Worm (Caenorhabditis elegans): Measurements from ENCODE around the gene ric-4.

Gene ric-4

ce11 chrV:10276038-10276437 lies 5.9 kb upstream of the ric-4 start:
- no peak for TF ChIP-seq unc-62 (GFP tag; optimal IDR thresholded peaks at IDR 0.05)

- no peak for TF ChIP-seq unc-62 (GFP tag; optimal IDR thresholded peaks at IDR 0.05)
These were observed 5.5 kb upstream of the ric-4 start, which contains the start of gene Y22F5A.11 for ce11 chrV:10275619-10276018. Gene Y22F5A.11 (minus strand): TSS chrV:10275646.

- TF ChIP-seq unc-62 (GFP tag; optimal IDR thresholded peaks at IDR 0.05): no peak
These were observed 3.7 kb upstream of the ric-4 start for ce11 chrV:10273837-10274236.

- TF ChIP-seq unc-62 (GFP tag; optimal IDR thresholded peaks at IDR 0.05): no peak
These were observed 4.1 kb downstream of the ric-4 start for ce11 chrV:10266050-10266449.

- TF ChIP-seq unc-62 (GFP tag; optimal IDR thresholded peaks at IDR 0.05): no peak
These were observed 5.1 kb downstream of the ric-4 start for ce11 chrV:10265019-10265418.

- no peak for TF ChIP-seq unc-62 (GFP tag; optimal IDR thresholded peaks at IDR 0.05)
These were observed 9.7 kb downstream of the ric-4 start, which contains the start of gene sri-18 for ce11 chrV:10260460-10260859. Gene sri-18 (minus strand): TSS chrV:10260560.

- no peak for TF ChIP-seq unc-62 (GFP tag; optimal IDR thresholded peaks at IDR 0.05)
These were observed 14.1 kb downstream of the ric-4 start, which contains the start of gene nhr-232 for ce11 chrV:10256050-10256449. Gene nhr-232 (plus strand): TSS chrV:10256170.

- TF ChIP-seq unc-62 (GFP tag; optimal IDR thresholded peaks at IDR 0.05): no peak
These were observed 15.1 kb downstream of the ric-4 start, which contains the start of gene rop-1 for ce11 chrV:10255005-10255472. Gene rop-1 (minus strand): TSS chrV:10255055.

ce11 chrV:10252682-10253081 lies 17.4 kb downstream of the ric-4 start:
- TF ChIP-seq unc-62 (GFP tag; optimal IDR thresholded peaks at IDR 0.05): no peak

- TF ChIP-seq unc-62 (GFP tag; optimal IDR thresholded peaks at IDR 0.05): no peak
These were observed 20.6 kb downstream of the ric-4 start for ce11 chrV:10249515-10249914.

ce11 chrV:10248255-10248979 lies 21.7 kb downstream of the ric-4 start, which contains the start of gene akt-1:
Gene akt-1 (plus strand): TSS chrV:10248905.
- TF ChIP-seq unc-62 (GFP tag; optimal IDR thresholded peaks at IDR 0.05): no peak

- TF ChIP-seq unc-62 (GFP tag; optimal IDR thresholded peaks at IDR 0.05): no peak
These were observed 22.4 kb downstream of the ric-4 start for ce11 chrV:10247673-10248239.

- TF ChIP-seq unc-62 (GFP tag; optimal IDR thresholded peaks at IDR 0.05): no peak
These were observed 23.1 kb downstream of the ric-4 start for ce11 chrV:10246967-10247366.

ce11 chrV:10246443-10246885 lies 23.6 kb downstream of the ric-4 start:
- TF ChIP-seq unc-62 (GFP tag; optimal IDR thresholded peaks at IDR 0.05): no peak

- no peak for TF ChIP-seq unc-62 (GFP tag; optimal IDR thresholded peaks at IDR 0.05)
These were observed 24.5 kb downstream of the ric-4 start for ce11 chrV:10245615-10246014.

- TF ChIP-seq unc-62 (GFP tag; optimal IDR thresholded peaks at IDR 0.05): no peak
These were observed 25.9 kb downstream of the ric-4 start for ce11 chrV:10244018-10244720.

Data from whole organism, dauer.